Worm (Caenorhabditis elegans) whole organism, young adult: ENCODE data around the gene Y22D7AL.4.

Experiments used
- B0035.1 ChIP-seq: sonication (generic microtip); optimal IDR thresholded peaks from 2 replicates; lab custom pipeline; 2016; ENCODE audit warnings: missing genetic modification characterization, mild to moderate bottlenecking, missing compliant biosample characterization, missing genotype, missing genetic modification reagents
- C17E4.6 ChIP-seq: fragments of 200-800 bp; sonication (Bioruptor generic); IDR thresholded peaks from 2 replicates; pipeline ENCODE4 v1.3.6; 2022; ENCODE audit warnings: missing genetic modification reagents, missing genetic modification characterization, missing compliant biosample characterization
- D2030.7 ChIP-seq: fragments of 200-800 bp; sonication (Bioruptor generic); IDR thresholded peaks from 2 replicates; pipeline ENCODE4 v1.3.6; 2022; ENCODE audit warnings: missing genetic modification reagents, missing genetic modification characterization, missing compliant biosample characterization
- F10E7.11 ChIP-seq: sonication (generic microtip); optimal IDR thresholded peaks from 2 replicates; lab custom pipeline; 2017; ENCODE audit warnings: mild to moderate bottlenecking, missing genetic modification characterization, moderate library complexity, missing compliant biosample characterization
- F37B4.10 ChIP-seq: fragments of 200-800 bp; sonication (Bioruptor generic); IDR thresholded peaks from 2 replicates; pipeline ENCODE4 v1.3.6; 2022; ENCODE audit warnings: missing genetic modification characterization, missing compliant biosample characterization
- F52B5.7 ChIP-seq: sonication (generic microtip); optimal IDR thresholded peaks from 2 replicates; lab custom pipeline; 2016; ENCODE audit warnings: mild to moderate bottlenecking, missing genetic modification characterization, missing compliant biosample characterization
- F57A8.1 ChIP-seq: fragments of 200-800 bp; sonication (Bioruptor generic); optimal IDR thresholded peaks from 2 replicates; lab custom pipeline; 2018; ENCODE audit warnings: mild to moderate bottlenecking, missing genetic modification characterization, moderate library complexity, missing compliant biosample characterization
- Y53F4B.3 ChIP-seq: fragments of 200-800 bp; sonication (Bioruptor generic); IDR thresholded peaks from 2 replicates; pipeline ENCODE4 v1.3.6; 2022; ENCODE audit warnings: missing genetic modification reagents, missing genetic modification characterization, missing compliant biosample characterization
- Y67H2A.10 ChIP-seq: fragments of 200-800 bp; sonication (Bioruptor generic); conservative IDR thresholded peaks from 2 replicates; pipeline ENCODE4 v1.3.6; 2022; ENCODE audit warnings: missing genetic modification reagents, missing genetic modification characterization, missing compliant biosample characterization
- Y95B8A.8 ChIP-seq: fragments of 200-800 bp; sonication (Bioruptor generic); IDR thresholded peaks from 2 replicates; pipeline ENCODE4 v1.3.6; 2022; ENCODE audit warnings: missing genetic modification reagents, missing genetic modification characterization, missing compliant biosample characterization
- ZK185.1 ChIP-seq: sonication (generic microtip); optimal IDR thresholded peaks from 2 replicates; lab custom pipeline; 2016; ENCODE audit warnings: mild to moderate bottlenecking, missing genetic modification characterization, missing compliant biosample characterization; ENCODE audit not compliant: poor library complexity, severe bottlenecking
- akir-1 ChIP-seq: fragments of 200-800 bp; sonication (Bioruptor generic); optimal IDR thresholded peaks from 2 replicates; lab custom pipeline; 2018; ENCODE audit warnings: mild to moderate bottlenecking, missing genetic modification characterization, moderate library complexity, missing compliant biosample characterization
- aptf-3 ChIP-seq: fragments of 200-800 bp; sonication (Bioruptor generic); IDR thresholded peaks from 2 replicates; pipeline ENCODE4 v1.3.6; 2022; ENCODE audit warnings: missing genetic modification characterization, missing compliant biosample characterization
- attf-6 ChIP-seq: fragments of 200-800 bp; sonication (Bioruptor generic); IDR thresholded peaks from 2 replicates; pipeline ENCODE4 v1.3.6; 2022; ENCODE audit warnings: missing genetic modification reagents, missing genetic modification characterization, missing compliant biosample characterization
- bed-2 ChIP-seq: fragments of 200-800 bp; sonication (Bioruptor generic); IDR thresholded peaks from 2 replicates; pipeline ENCODE4 v1.3.6; 2022; ENCODE audit warnings: missing genetic modification reagents, missing genetic modification characterization, missing compliant biosample characterization
- ceh-40 ChIP-seq: fragments of 200-800 bp; sonication (Bioruptor generic); IDR thresholded peaks from 2 replicates; pipeline ENCODE4 v1.3.6; 2022; ENCODE audit warnings: missing genetic modification characterization, missing compliant biosample characterization
- dpl-1 ChIP-seq: fragments of 150-350 bp; optimal IDR thresholded peaks from 2 replicates; lab custom pipeline; 2014; ENCODE audit warnings: missing biosample characterization, missing genetic modification reagents, missing genetic modification characterization
- efl-1 ChIP-seq: fragments of 150-350 bp; optimal IDR thresholded peaks from 2 replicates; lab custom pipeline; 2014; ENCODE audit warnings: missing biosample characterization, missing genetic modification reagents, missing genetic modification characterization
- egrh-3 ChIP-seq: fragments of 200-800 bp; sonication (Bioruptor generic); IDR thresholded peaks from 2 replicates; pipeline ENCODE4 v1.3.6; 2022; ENCODE audit warnings: missing genetic modification reagents, missing genetic modification characterization, missing compliant biosample characterization
- ekl-4 ChIP-seq: fragments of 200-800 bp; sonication (Bioruptor generic); IDR thresholded peaks from 2 replicates; pipeline ENCODE4 v1.3.6; 2022; ENCODE audit warnings: missing genetic modification reagents, missing genetic modification characterization, missing compliant biosample characterization
- ets-4 ChIP-seq: fragments of 200-800 bp; sonication (Bioruptor generic); optimal IDR thresholded peaks from 2 replicates; lab custom pipeline; 2018; ENCODE audit warnings: mild to moderate bottlenecking, missing genetic modification characterization, missing compliant biosample characterization
- fkh-3 ChIP-seq: sonication (generic microtip); optimal IDR thresholded peaks from 2 replicates; lab custom pipeline; 2016; ENCODE audit warnings: mild to moderate bottlenecking, missing genetic modification characterization, missing compliant biosample characterization
- hlh-12 ChIP-seq: sonication (generic microtip); optimal IDR thresholded peaks from 2 replicates; lab custom pipeline; 2016; ENCODE audit warnings: missing genetic modification characterization, missing compliant biosample characterization
- hmg-1.2 ChIP-seq: fragments of 200-800 bp; sonication (Bioruptor generic); IDR thresholded peaks from 2 replicates; pipeline ENCODE4 v1.3.6; 2022; ENCODE audit warnings: missing genetic modification reagents, missing genetic modification characterization, missing compliant biosample characterization
- hrde-1 ChIP-seq: sonication (generic microtip); optimal IDR thresholded peaks from 2 replicates; lab custom pipeline; 2016; ENCODE audit warnings: missing genetic modification characterization, mild to moderate bottlenecking, missing compliant biosample characterization, moderate library complexity, missing genotype, missing genetic modification reagents, borderline replicate concordance
- hsf-1 ChIP-seq: fragments of 200-800 bp; sonication (Bioruptor generic); IDR thresholded peaks from 2 replicates; pipeline ENCODE4 v1.3.6; 2022; ENCODE audit warnings: missing genetic modification reagents, missing genetic modification characterization, missing compliant biosample characterization
- let-526 ChIP-seq: fragments of 200-800 bp; sonication (Bioruptor generic); IDR thresholded peaks from 2 replicates; pipeline ENCODE4 v1.3.6; 2022; ENCODE audit warnings: missing genetic modification reagents, missing genetic modification characterization, missing compliant biosample characterization
- lin-54 ChIP-seq: fragments of 200-800 bp; sonication (Bioruptor generic); optimal IDR thresholded peaks from 2 replicates; lab custom pipeline; 2018; ENCODE audit warnings: mild to moderate bottlenecking, missing genetic modification characterization, missing compliant biosample characterization
- lsl-1 ChIP-seq: fragments of 200-800 bp; sonication (Bioruptor generic); optimal IDR thresholded peaks from 2 replicates; lab custom pipeline; 2018; ENCODE audit warnings: mild to moderate bottlenecking, missing genetic modification characterization, moderate library complexity, missing compliant biosample characterization
- lsy-27 ChIP-seq: sonication (generic microtip); optimal IDR thresholded peaks from 2 replicates; lab custom pipeline; 2017; ENCODE audit warnings: missing genetic modification characterization, mild to moderate bottlenecking, missing compliant biosample characterization, antibody characterized with exemption, missing genotype, borderline replicate concordance; ENCODE audit not compliant: insufficient read depth
- madf-3 ChIP-seq: fragments of 200-800 bp; sonication (Bioruptor generic); IDR thresholded peaks from 2 replicates; pipeline ENCODE4 v1.3.6; 2022; ENCODE audit warnings: missing genetic modification reagents, missing genetic modification characterization, missing compliant biosample characterization
- nhr-90 ChIP-seq: sonication (generic microtip); optimal IDR thresholded peaks from 2 replicates; lab custom pipeline; 2016; ENCODE audit warnings: missing genotype, mild to moderate bottlenecking, missing genetic modification characterization, missing compliant biosample characterization
- repo-1 ChIP-seq: sonication (generic microtip); optimal IDR thresholded peaks from 2 replicates; lab custom pipeline; 2017; ENCODE audit warnings: mild to moderate bottlenecking, missing genetic modification characterization, missing compliant biosample characterization
- sdz-38 ChIP-seq: sonication (generic microtip); optimal IDR thresholded peaks from 2 replicates; lab custom pipeline; 2016; ENCODE audit warnings: missing genotype, missing genetic modification characterization, missing compliant biosample characterization
- sea-2 ChIP-seq: fragments of 200-800 bp; sonication (Bioruptor generic); IDR thresholded peaks from 2 replicates; pipeline ENCODE4 v1.3.6; 2022; ENCODE audit warnings: missing genetic modification characterization, missing compliant biosample characterization
- snpc-1.1 ChIP-seq: sonication (generic microtip); optimal IDR thresholded peaks from 2 replicates; lab custom pipeline; 2017; ENCODE audit warnings: missing genetic modification characterization, mild to moderate bottlenecking, missing compliant biosample characterization, antibody characterized with exemption, moderate library complexity, missing genotype, missing genetic modification reagents; ENCODE audit not compliant: insufficient read depth
- snpc-3.4 ChIP-seq: sonication (generic microtip); optimal IDR thresholded peaks from 2 replicates; lab custom pipeline; 2017; ENCODE audit warnings: missing genetic modification characterization, mild to moderate bottlenecking, missing compliant biosample characterization, antibody characterized with exemption, moderate library complexity, missing genotype, missing genetic modification reagents
- tlf-1 ChIP-seq: fragments of 200-800 bp; sonication (Bioruptor generic); optimal IDR thresholded peaks from 2 replicates; lab custom pipeline; 2018; ENCODE audit warnings: mild to moderate bottlenecking, missing genetic modification characterization, missing compliant biosample characterization
- zim-3 ChIP-seq: sonication (generic microtip); optimal IDR thresholded peaks from 2 replicates; lab custom pipeline; 2017; ENCODE audit warnings: mild to moderate bottlenecking, missing genetic modification characterization, moderate library complexity, missing compliant biosample characterization
- ztf-22 ChIP-seq: fragments of 200-800 bp; sonication (Bioruptor generic); optimal IDR thresholded peaks from 2 replicates; lab custom pipeline; 2018; ENCODE audit warnings: mild to moderate bottlenecking, missing genetic modification characterization, moderate library complexity, missing compliant biosample characterization
- ztf-25 ChIP-seq: fragments of 200-800 bp; sonication (Bioruptor generic); IDR thresholded peaks from 2 replicates; pipeline ENCODE4 v1.3.6; 2022; ENCODE audit warnings: missing genetic modification reagents, missing genetic modification characterization, missing compliant biosample characterization
- ztf-26 ChIP-seq: sonication (generic microtip); optimal IDR thresholded peaks from 2 replicates; lab custom pipeline; 2017; ENCODE audit warnings: missing genetic modification characterization, missing compliant biosample characterization
- ztf-28 ChIP-seq: fragments of 200-800 bp; sonication (Bioruptor generic); IDR thresholded peaks from 2 replicates; pipeline ENCODE4 v1.3.6; 2022; ENCODE audit warnings: missing genetic modification reagents, missing genetic modification characterization, missing compliant biosample characterization
- ztf-3 ChIP-seq: fragments of 200-800 bp; sonication (Bioruptor generic); optimal IDR thresholded peaks from 2 replicates; lab custom pipeline; 2018; ENCODE audit warnings: mild to moderate bottlenecking, missing genetic modification characterization, missing compliant biosample characterization

Y22D7AL.4 gene

DNA sequence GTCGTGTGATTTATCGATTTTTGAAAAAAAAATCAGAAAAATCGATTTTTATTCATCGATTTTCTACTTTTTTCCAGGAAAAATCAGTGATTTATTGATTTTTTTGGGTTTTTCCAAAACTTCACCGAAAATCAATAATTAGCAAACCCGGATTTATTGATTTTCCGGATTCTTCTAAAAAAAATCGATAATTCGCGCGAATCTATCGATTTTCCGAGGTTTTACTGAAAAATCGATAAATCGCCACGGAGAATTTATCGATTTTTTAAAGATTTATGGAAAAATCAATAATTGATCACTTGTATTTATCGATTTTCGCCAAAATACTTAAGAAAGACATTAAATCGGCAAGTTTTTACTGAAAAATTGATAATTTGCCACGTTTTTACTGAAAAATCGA lies 42.9 kb upstream of the Y22D7AL.4 start:
- no peak for TF ChIP-seq C17E4.6 (GFP tag; lab: Robert Waterston, UW)
- TF ChIP-seq ceh-40 (GFP tag; lab: Robert Waterston, UW), result no peak
- TF ChIP-seq repo-1 (tag; lab: Kevin White, UChicago), result no peak
- TF ChIP-seq hlh-12 (tag; lab: Kevin White, UChicago), result no peak
- TF ChIP-seq ztf-3 (GFP tag; lab: Kevin White, UChicago), result no peak
- no peak for TF ChIP-seq snpc-1.1
- no peak for TF ChIP-seq lin-54
- TF ChIP-seq ZK185.1 (tag; lab: Kevin White, UChicago), result no peak
- TF ChIP-seq sdz-38 (tag; lab: Kevin White, UChicago), result no peak
- TF ChIP-seq lsl-1, result no peak
- no peak for TF ChIP-seq ztf-28 (GFP tag; lab: Robert Waterston, UW)
- no peak for TF ChIP-seq akir-1 (GFP tag; lab: Kevin White, UChicago)
- no peak for TF ChIP-seq Y53F4B.3 (GFP tag; lab: Robert Waterston, UW)
- no peak for TF ChIP-seq egrh-3

- TF ChIP-seq F52B5.7 (tag; lab: Kevin White, UChicago) (no peak), ets-4 (GFP tag; lab: Kevin White, UChicago) (no peak), fkh-3 (tag; lab: Kevin White, UChicago) (no peak), sea-2 (no peak), let-526 (GFP tag; lab: Robert Waterston, UW) (no peak), nhr-90 (tag; lab: Kevin White, UChicago) (no peak), dpl-1 (GFP tag; lab: Kevin White, UChicago) (no peak), F57A8.1 (GFP tag; lab: Kevin White, UChicago) (no peak), tlf-1 (GFP tag; lab: Kevin White, UChicago) (no peak), ZK185.1 (tag; lab: Kevin White, UChicago) (no peak), ztf-3 (GFP tag; lab: Kevin White, UChicago) (no peak), C17E4.6 (GFP tag; lab: Robert Waterston, UW) (no peak), zim-3 (tag; lab: Kevin White, UChicago) (no peak), ztf-22 (GFP tag; lab: Kevin White, UChicago) (no peak)
Measured at ce11 chrIII:1584216-1584715, 42.2 kb upstream of the Y22D7AL.4 start.

- TF ChIP-seq hmg-1.2 (GFP tag; lab: Robert Waterston, UW) (peak; percentile 91), hsf-1 (no peak)
Measured at ce11 chrIII:1591681-1592080, 34.8 kb upstream of the Y22D7AL.4 start.

- TF ChIP-seq hrde-1 (tag; lab: Kevin White, UChicago), result no peak
- no peak for TF ChIP-seq madf-3 (GFP tag; lab: Robert Waterston, UW)
- TF ChIP-seq F57A8.1 (GFP tag; lab: Kevin White, UChicago), result no peak
- TF ChIP-seq attf-6 (GFP tag; lab: Robert Waterston, UW), result no peak
- TF ChIP-seq F10E7.11 (tag; lab: Kevin White, UChicago), result no peak
- TF ChIP-seq efl-1, result peak; percentile 4
- 0 out of 2 replicates have a peak, but pooled peaks have one; percentile 66 for TF ChIP-seq ztf-25 (GFP tag; lab: Robert Waterston, UW)
- TF ChIP-seq snpc-3.4, result peak; percentile 31
- TF ChIP-seq ztf-26 (tag; lab: Kevin White, UChicago), result no peak
- TF ChIP-seq B0035.1 (tag; lab: Kevin White, UChicago), result no peak
- no peak for TF ChIP-seq hlh-12 (tag; lab: Kevin White, UChicago)
- TF ChIP-seq bed-2 (GFP tag; lab: Robert Waterston, UW), result no peak
- TF ChIP-seq tlf-1 (GFP tag; lab: Kevin White, UChicago), result no peak
- TF ChIP-seq aptf-3 (GFP tag; lab: Robert Waterston, UW), result no peak
- peak; percentile 61 for TF ChIP-seq D2030.7 (GFP tag; lab: Robert Waterston, UW)
- no peak for TF ChIP-seq Y67H2A.10 (GFP tag; lab: Robert Waterston, UW)
- no peak for TF ChIP-seq lsy-27 (tag; lab: Kevin White, UChicago)
- no peak for TF ChIP-seq F37B4.10
- 0 out of 2 replicates have a peak, but pooled peaks have one; percentile 26 for TF ChIP-seq Y95B8A.8 (GFP tag; lab: Robert Waterston, UW)
- no peak for TF ChIP-seq ekl-4 (GFP tag; lab: Robert Waterston, UW)
Measured at ce11 chrIII:1598927-1599326, 27.5 kb upstream of the Y22D7AL.4 start.
